Fruit fly (Drosophila melanogaster): ENCODE measurements around the gene Nnf1b.
A peak's percentile ranks its signal among the peaks of the same experiment; 100 is the strongest.

The Nnf1b gene

dm6 chr2L:819315-820032, 9.1 kb downstream of the Nnf1b start, which contains the start of the genes PGAP2 and Clp (continued):
- TF ChIP-seq sim (GFP tag; IDR thresholded peaks at IDR 0.05), result no peak
- no peak for TF ChIP-seq CG2199 (GFP tag; IDR thresholded peaks at IDR 0.05)
- TF ChIP-seq ftz-f1 (GFP tag; optimal IDR thresholded peaks at IDR 0.05), result no peak
- TF ChIP-seq CG17328 (GFP tag; IDR thresholded peaks at IDR 0.05), result peak; percentile 70
- TF ChIP-seq H2.0 (GFP tag; IDR thresholded peaks at IDR 0.05), result peak; percentile 83
- peak; percentile 52; the same call in 1 of the 2 replicates for TF ChIP-seq CG8765 (GFP tag; IDR thresholded peaks at IDR 0.05)
- TF ChIP-seq CG34376 (GFP tag; optimal IDR thresholded peaks at IDR 0.05), result no peak
- no peak for TF ChIP-seq run (tag; optimal IDR thresholded peaks at IDR 0.05)
- no peak for TF ChIP-seq gsb (GFP tag; IDR thresholded peaks at IDR 0.05)
- no peak for TF ChIP-seq CG7963 (GFP tag; IDR thresholded peaks at IDR 0.05; ENCODE audit: partially characterized antibody)
- TF ChIP-seq CG6272 (GFP tag; IDR thresholded peaks at IDR 0.05), result peak; percentile 62
- no peak for TF ChIP-seq usp (GFP tag; optimal IDR thresholded peaks at IDR 0.05)
- no peak for TF ChIP-seq CkIIα-i1 (GFP tag; IDR thresholded peaks at IDR 0.05)
- peak; percentile 64 for TF ChIP-seq Nf-YC (tag; optimal IDR thresholded peaks at IDR 0.05)
- peak; percentile 30 for TF ChIP-seq schlank (tag; optimal IDR thresholded peaks at IDR 0.05)
- no peak for TF ChIP-seq ab (GFP tag; optimal IDR thresholded peaks at IDR 0.05)
- peak; percentile 79 for TF ChIP-seq CG4424 (GFP tag; optimal IDR thresholded peaks at IDR 0.05)
- TF ChIP-seq pho (GFP tag; optimal IDR thresholded peaks at IDR 0.05), result peak; percentile 60
- TF ChIP-seq Nf-YB (GFP tag; optimal IDR thresholded peaks at IDR 0.05), result peak; percentile 51
- no peak for TF ChIP-seq tio (GFP tag; optimal IDR thresholded peaks at IDR 0.05)
- no peak for TF ChIP-seq CG12236 (GFP tag; optimal IDR thresholded peaks at IDR 0.05)
- no peak for TF ChIP-seq sd (tag; optimal IDR thresholded peaks at IDR 0.05)
- no peak for TF ChIP-seq CG42726 (GFP tag; IDR thresholded peaks at IDR 0.05; ENCODE audit: partially characterized antibody)
- peak in 1 of 3 experiments; percentile 80 for TF ChIP-seq lola (GFP tag; optimal IDR thresholded peaks at IDR 0.05)
- TF ChIP-seq Ets65A (GFP tag), result peak; percentile 95
- TF ChIP-seq Ravus (GFP tag; IDR thresholded peaks at IDR 0.05), result peak; percentile 20
- TF ChIP-seq abd-A (tag; optimal IDR thresholded peaks at IDR 0.05), result no peak
- peak; percentile 16 for TF ChIP-seq pnt (GFP tag; optimal IDR thresholded peaks at IDR 0.05)
- TF ChIP-seq vnd (GFP tag; IDR thresholded peaks at IDR 0.05; ENCODE audit: partially characterized antibody), result peak; percentile 48; the same call in 1 of the 3 replicates
- TF ChIP-seq hth (optimal IDR thresholded peaks at IDR 0.05), result no peak
- TF ChIP-seq ara (GFP tag; IDR thresholded peaks at IDR 0.05), result peak; percentile 64; the same call in 1 of the 2 replicates
- TF ChIP-seq eve (GFP tag; optimal IDR thresholded peaks at IDR 0.05), result no peak
- peak; percentile 24 for TF ChIP-seq CG17802 (tag; optimal IDR thresholded peaks at IDR 0.05)
- TF ChIP-seq crol (GFP tag; IDR thresholded peaks at IDR 0.05), result no peak
- TF ChIP-seq Rx (GFP tag; IDR thresholded peaks at IDR 0.05), result peak; percentile 52; the same call in 1 of the 2 replicates
- peak; percentile 65 for TF ChIP-seq ase (GFP tag; IDR thresholded peaks at IDR 0.05)
- no peak for TF ChIP-seq CG6791 (GFP tag; IDR thresholded peaks at IDR 0.05; ENCODE audit: partially characterized antibody)
- TF ChIP-seq CG3281 (GFP tag; optimal IDR thresholded peaks at IDR 0.05), result peak; percentile 56
- TF ChIP-seq CG8290 (GFP tag; optimal IDR thresholded peaks at IDR 0.05), result peak; percentile 81
- TF ChIP-seq CG8290 (tag; optimal IDR thresholded peaks at IDR 0.05), result no peak
- TF ChIP-seq CG7271 (tag; optimal IDR thresholded peaks at IDR 0.05), result peak; percentile 5
- peak; percentile 79 for TF ChIP-seq CG1602 (GFP tag; optimal IDR thresholded peaks at IDR 0.05)
- peak; percentile 61 for TF ChIP-seq NfI (GFP tag; optimal IDR thresholded peaks at IDR 0.05)
- TF ChIP-seq CG12219 (GFP tag; optimal IDR thresholded peaks at IDR 0.05), result no peak
- TF ChIP-seq CG4404 (GFP tag; IDR thresholded peaks at IDR 0.05), result peak; percentile 71
- TF ChIP-seq CG2678 (tag; optimal IDR thresholded peaks at IDR 0.05), result peak; percentile 80
- TF ChIP-seq CG1233 (GFP tag; optimal IDR thresholded peaks at IDR 0.05), result peak; percentile 74
- TF ChIP-seq Oli (tag; optimal IDR thresholded peaks at IDR 0.05), result peak; percentile 68
- TF ChIP-seq CoRest (tag; optimal IDR thresholded peaks at IDR 0.05), result peak; percentile 87
- peak; percentile 76 for TF ChIP-seq CG6689 (GFP tag; IDR thresholded peaks at IDR 0.05)
- peak; percentile 51; the same call in 1 of the 3 replicates for TF ChIP-seq Mrtf (GFP tag; IDR thresholded peaks at IDR 0.05)

Measured in whole organism, embryonic.